Worm (Caenorhabditis elegans) whole organism, L1 larva: ENCODE data around the gene T21C12.4.
A peak's percentile ranks its signal among the peaks of the same experiment; 100 is the strongest.

Experiments
- aha-1 ChIP-seq: fragments of 150-350 bp; optimal IDR thresholded peaks from 2 replicates; lab custom pipeline; 2014; ENCODE audit warnings: missing biosample characterization, missing genetic modification characterization
- aly-2 ChIP-seq: fragments of 150-350 bp; optimal IDR thresholded peaks from 2 replicates; lab custom pipeline; 2014; ENCODE audit warnings: missing biosample characterization, missing genetic modification characterization
- ceh-63 ChIP-seq: fragments of 200-800 bp; sonication (Bioruptor generic); optimal IDR thresholded peaks from 2 replicates; lab custom pipeline; 2018; ENCODE audit warnings: mild to moderate bottlenecking, missing genetic modification characterization, missing compliant biosample characterization
- ceh-88 ChIP-seq: fragments of 200-800 bp; sonication (Bioruptor generic); IDR thresholded peaks from 2 replicates; pipeline ENCODE4 v1.3.6; 2022; ENCODE audit warnings: missing genetic modification characterization, missing compliant biosample characterization
- ceh-90 ChIP-seq: sonication (generic microtip); optimal IDR thresholded peaks from 2 replicates; lab custom pipeline; 2016; ENCODE audit warnings: missing genetic modification characterization, missing compliant biosample characterization
- ces-1 ChIP-seq: fragments of 150-350 bp; optimal IDR thresholded peaks from 2 replicates; lab custom pipeline; 2014; ENCODE audit warnings: missing biosample characterization, missing genetic modification reagents, missing genetic modification characterization
- dpl-1 ChIP-seq, 3 experiments: fragments of 150-350 bp in 2 of 3; sonication (generic microtip) in 1 of 3; optimal IDR thresholded peaks; 2 replicates each; lab custom pipeline; 2014 to 2017; ENCODE audit warnings: missing biosample characterization in 3 of 3, missing genetic modification characterization in 3 of 3, missing genetic modification reagents in 3 of 3
- dsc-1 ChIP-seq: sonication (generic microtip); optimal IDR thresholded peaks from 2 replicates; lab custom pipeline; 2016; ENCODE audit warnings: mild to moderate bottlenecking, missing genetic modification characterization, missing compliant biosample characterization
- efl-1 ChIP-seq, 4 experiments: fragments of 150-350 bp; optimal IDR thresholded peaks in 3 of 4; peaks in 1 of 4; 1 replicate in 1 of 4; 2 replicates in 3 of 4; lab custom pipeline; 2014; ENCODE audit warnings: missing biosample characterization in 2 of 4, missing genetic modification characterization in 2 of 4, missing genetic modification reagents in 2 of 4
- efl-3 ChIP-seq: fragments of 200-800 bp; sonication (Bioruptor generic); optimal IDR thresholded peaks from 2 replicates; lab custom pipeline; 2018; ENCODE audit warnings: mild to moderate bottlenecking, missing genetic modification characterization, missing compliant biosample characterization
- egl-13 ChIP-seq: sonication (generic microtip); optimal IDR thresholded peaks from 2 replicates; lab custom pipeline; 2016; ENCODE audit warnings: missing genotype, missing genetic modification reagents, missing genetic modification characterization, missing compliant biosample characterization
- egl-27 ChIP-seq, 2 experiments: fragments of 150-350 bp in 1 of 2; sonication (generic microtip); optimal IDR thresholded peaks; 3 replicates each; lab custom pipeline; 2017 to 2018; ENCODE audit warnings: missing biosample characterization in 2 of 2, missing genetic modification characterization in 2 of 2, missing genetic modification reagents in 2 of 2
- elt-2 ChIP-seq: sonication (generic microtip); optimal IDR thresholded peaks from 2 replicates; lab custom pipeline; 2016; ENCODE audit warnings: missing genetic modification characterization, mild to moderate bottlenecking, inconsistent platforms, missing compliant biosample characterization, missing genetic modification reagents
- elt-3 ChIP-seq, 6 experiments: fragments of 150-350 bp in 1 of 6; sonication (generic microtip); optimal IDR thresholded peaks; 2 replicates each; lab custom pipeline; 2017 to 2018; ENCODE audit warnings: missing biosample characterization in 6 of 6, missing genetic modification characterization in 6 of 6, inconsistent platforms in 1 of 6
- fkh-10 ChIP-seq: sonication (generic microtip); optimal IDR thresholded peaks from 2 replicates; lab custom pipeline; 2017; ENCODE audit warnings: missing biosample characterization, missing genetic modification reagents, missing genetic modification characterization
- fkh-4 ChIP-seq: sonication (generic microtip); optimal IDR thresholded peaks from 2 replicates; lab custom pipeline; 2016; ENCODE audit warnings: missing compliant biosample characterization, missing genetic modification characterization, borderline replicate concordance
- grh-1 ChIP-seq: fragments of 200-800 bp; sonication (Bioruptor generic); IDR thresholded peaks from 2 replicates; pipeline ENCODE4 v1.3.6; 2022; ENCODE audit warnings: missing genetic modification reagents, missing genetic modification characterization, missing compliant biosample characterization
- hlh-4 ChIP-seq: sonication (generic microtip); optimal IDR thresholded peaks from 2 replicates; lab custom pipeline; 2016; ENCODE audit warnings: mild to moderate bottlenecking, missing genetic modification characterization, missing compliant biosample characterization
- irx-1 ChIP-seq: sonication (generic microtip); optimal IDR thresholded peaks from 2 replicates; lab custom pipeline; 2016; ENCODE audit warnings: missing genetic modification characterization, missing compliant biosample characterization
- lin-13 ChIP-seq: fragments of 150-350 bp; optimal IDR thresholded peaks from 2 replicates; lab custom pipeline; 2014; ENCODE audit warnings: missing biosample characterization, missing genetic modification reagents, missing genetic modification characterization
- lin-14 ChIP-seq: fragments of 200-800 bp; sonication (Bioruptor generic); optimal IDR thresholded peaks from 2 replicates; lab custom pipeline; 2018; ENCODE audit warnings: mild to moderate bottlenecking, missing genetic modification characterization, moderate library complexity, missing compliant biosample characterization
- lin-15B ChIP-seq: fragments of 150-350 bp; sonication (generic microtip); optimal IDR thresholded peaks from 3 replicates; lab custom pipeline; 2014; ENCODE audit warnings: missing biosample characterization, missing genetic modification characterization
- lin-39 ChIP-seq: fragments of 150-350 bp; optimal IDR thresholded peaks from 2 replicates; lab custom pipeline; 2014; ENCODE audit warnings: missing biosample characterization, missing genetic modification reagents, missing genetic modification characterization
- mab-9 ChIP-seq: fragments of 200-800 bp; sonication (Bioruptor generic); IDR thresholded peaks from 2 replicates; pipeline ENCODE4 v1.3.6; 2022; ENCODE audit warnings: missing genetic modification reagents, missing genetic modification characterization, missing compliant biosample characterization
- mdl-1 ChIP-seq, 2 experiments: fragments of 150-350 bp; optimal IDR thresholded peaks; 2 replicates each; lab custom pipeline; 2014 to 2017; ENCODE audit warnings: missing biosample characterization in 2 of 2, missing genetic modification characterization in 2 of 2, inconsistent platforms in 1 of 2
- mep-1 ChIP-seq: fragments of 150-350 bp; optimal IDR thresholded peaks from 2 replicates; lab custom pipeline; 2014; ENCODE audit warnings: missing biosample characterization, missing genetic modification characterization
- nhr-11 ChIP-seq: fragments of 150-350 bp; optimal IDR thresholded peaks from 2 replicates; lab custom pipeline; 2014; ENCODE audit warnings: missing biosample characterization, missing genetic modification characterization
- nhr-12 ChIP-seq: sonication (generic microtip); optimal IDR thresholded peaks from 2 replicates; lab custom pipeline; 2017; ENCODE audit warnings: missing biosample characterization, missing genetic modification characterization
- nhr-237 ChIP-seq: fragments of 150-350 bp; optimal IDR thresholded peaks from 2 replicates; lab custom pipeline; 2014; ENCODE audit warnings: missing biosample characterization, missing genetic modification characterization
- nhr-28 ChIP-seq: fragments of 150-350 bp; optimal IDR thresholded peaks from 2 replicates; lab custom pipeline; 2014; ENCODE audit warnings: missing biosample characterization, missing genetic modification characterization
- nhr-76 ChIP-seq: sonication (generic microtip); optimal IDR thresholded peaks from 2 replicates; lab custom pipeline; 2017; ENCODE audit warnings: missing biosample characterization, missing genetic modification characterization
- nhr-77 ChIP-seq: fragments of 150-350 bp; optimal IDR thresholded peaks from 2 replicates; lab custom pipeline; 2014; ENCODE audit warnings: missing biosample characterization, missing genetic modification characterization
- nhr-90 ChIP-seq: sonication (generic microtip); optimal IDR thresholded peaks from 2 replicates; lab custom pipeline; 2016; ENCODE audit warnings: mild to moderate bottlenecking, missing genetic modification characterization, missing compliant biosample characterization; ENCODE audit not compliant: poor library complexity
- pag-3 ChIP-seq: sonication (generic microtip); optimal IDR thresholded peaks from 2 replicates; lab custom pipeline; 2017; ENCODE audit warnings: missing genetic modification characterization, mild to moderate bottlenecking, missing compliant biosample characterization, antibody characterized with exemption, borderline replicate concordance; ENCODE audit not compliant: insufficient read depth
- pqm-1 ChIP-seq: sonication (generic microtip); optimal IDR thresholded peaks from 3 replicates; lab custom pipeline; 2017; ENCODE audit warnings: missing biosample characterization, missing genetic modification characterization
- rnt-1 ChIP-seq: sonication (generic microtip); optimal IDR thresholded peaks from 2 replicates; lab custom pipeline; 2016; ENCODE audit warnings: mild to moderate bottlenecking, missing genetic modification characterization, moderate library complexity, missing compliant biosample characterization
- snpc-4 ChIP-seq: fragments of 150-350 bp; optimal IDR thresholded peaks from 2 replicates; lab custom pipeline; 2014; ENCODE audit warnings: missing biosample characterization, missing genetic modification characterization
- snu-23 ChIP-seq: sonication (generic microtip); optimal IDR thresholded peaks from 2 replicates; lab custom pipeline; 2016; ENCODE audit warnings: missing genetic modification characterization, missing compliant biosample characterization
- sox-4 ChIP-seq: sonication (generic microtip); optimal IDR thresholded peaks from 2 replicates; lab custom pipeline; 2016; ENCODE audit warnings: missing genetic modification characterization, missing compliant biosample characterization
- tbx-2 ChIP-seq: sonication (generic microtip); optimal IDR thresholded peaks from 2 replicates; lab custom pipeline; 2016; ENCODE audit warnings: missing genetic modification characterization, missing compliant biosample characterization
- tlp-1 ChIP-seq: fragments of 150-350 bp; optimal IDR thresholded peaks from 2 replicates; lab custom pipeline; 2014; ENCODE audit warnings: missing biosample characterization, missing genetic modification characterization
- unc-30 ChIP-seq: sonication (generic microtip); optimal IDR thresholded peaks from 2 replicates; lab custom pipeline; 2017; ENCODE audit warnings: missing biosample characterization, missing genetic modification characterization
- unc-86 ChIP-seq: sonication (generic microtip); optimal IDR thresholded peaks from 2 replicates; lab custom pipeline; 2016; ENCODE audit warnings: missing genetic modification characterization, missing compliant biosample characterization
- vab-15 ChIP-seq: sonication (generic microtip); optimal IDR thresholded peaks from 2 replicates; lab custom pipeline; 2017; ENCODE audit warnings: missing genotype, mild to moderate bottlenecking, missing genetic modification characterization, missing compliant biosample characterization
- zag-1 ChIP-seq: fragments of 150-350 bp; optimal IDR thresholded peaks from 2 replicates; lab custom pipeline; 2014; ENCODE audit warnings: missing biosample characterization, missing genetic modification characterization
- ztf-11 ChIP-seq, 2 experiments: sonication (generic microtip); optimal IDR thresholded peaks; 2 replicates each; lab custom pipeline; 2016 to 2017; ENCODE audit warnings: missing genetic modification characterization in 2 of 2, missing biosample characterization in 1 of 2, missing compliant biosample characterization in 1 of 2

Gene T21C12.4

ce11 chrIII:10505182-10505581 is 52.6 kb downstream of the T21C12.4 start, which contains the start of the genes taf-11.3 and urm-1 (continued):
- TF ChIP-seq lin-14 (GFP tag; lab: Kevin White, UChicago) (no peak), ceh-90 (tag; lab: Kevin White, UChicago) (no peak), fkh-10 (GFP tag; lab: Kevin White, UChicago) (no peak), rnt-1 (tag; lab: Kevin White, UChicago) (peak; percentile 84), efl-1 (optimal IDR thresholded peaks at IDR 0.05; lab: Kevin White, UChicago) (peak; percentile 80 to 86), efl-1 (GFP tag; optimal IDR thresholded peaks at IDR 0.05 in 1 of 2; lab: Kevin White, UChicago) (peak; percentile 82 to 97), mab-9 (no peak), mep-1 (tag; lab: Kevin White, UChicago) (peak; percentile 88), elt-2 (tag; lab: Kevin White, UChicago) (no peak), dsc-1 (tag; lab: Kevin White, UChicago) (peak; percentile 80), hlh-4 (tag; lab: Kevin White, UChicago) (no peak), vab-15 (tag; lab: Kevin White, UChicago) (no peak), pqm-1 (tag; lab: Kevin White, UChicago) (no peak), unc-30 (tag; lab: Kevin White, UChicago) (no peak), tbx-2 (tag; lab: Kevin White, UChicago) (peak; percentile 84), nhr-237 (peak; percentile 32), pag-3 (tag; lab: Kevin White, UChicago) (no peak), egl-27 (tag; optimal IDR thresholded peaks at IDR 0.05; lab: Kevin White, UChicago) (no peak), nhr-11 (no peak), egl-13 (tag; lab: Kevin White, UChicago) (peak; percentile 60), ceh-63 (GFP tag; lab: Kevin White, UChicago) (no peak), lin-15B (tag; lab: Kevin White, UChicago) (peak; percentile 88), snpc-4 (tag; lab: Kevin White, UChicago) (peak; percentile 64), unc-86 (peak; percentile 70), aha-1 (tag; lab: Kevin White, UChicago) (no peak), snu-23 (GFP tag; lab: Kevin White, UChicago) (peak; percentile 93), dpl-1 (GFP tag; optimal IDR thresholded peaks at IDR 0.05; lab: Kevin White, UChicago) (peak; percentile 76 to 83 (median 80)), fkh-4 (tag; lab: Kevin White, UChicago) (no peak), nhr-77 (tag; lab: Kevin White, UChicago) (peak; percentile 27), nhr-12 (tag; lab: Kevin White, UChicago) (no peak), lin-13 (GFP tag; lab: Kevin White, UChicago) (peak; percentile 47), ztf-11 (tag; optimal IDR thresholded peaks at IDR 0.05; lab: Kevin White, UChicago) (peak in 1 of 2 experiments; percentile 67), elt-3 (tag; optimal IDR thresholded peaks at IDR 0.05; lab: Kevin White, UChicago) (peak in 2 of 6 experiments; percentile 47 to 88), grh-1 (GFP tag; lab: Robert Waterston, UW) (no peak), aly-2 (tag; lab: Kevin White, UChicago) (peak; percentile 1), mdl-1 (tag; optimal IDR thresholded peaks at IDR 0.05; lab: Kevin White, UChicago) (peak in 1 of 2 experiments; percentile 17), irx-1 (peak; percentile 47), sox-4 (tag; lab: Kevin White, UChicago) (peak; percentile 64), nhr-76 (tag; lab: Kevin White, UChicago) (no peak), efl-3 (no peak)

ce11 chrIII:10503753-10504152 is 54.1 kb downstream of the T21C12.4 start, which contains the start of gene rab-33:
Gene rab-33, minus strand, starts transcription at chrIII:10503853.
- TF ChIP-seq ceh-63 (GFP tag; lab: Kevin White, UChicago), result no peak
- TF ChIP-seq tlp-1, result no peak
- no peak for TF ChIP-seq nhr-28 (tag; lab: Kevin White, UChicago)
- TF ChIP-seq zag-1 (tag; lab: Kevin White, UChicago), result no peak
- TF ChIP-seq aly-2 (tag; lab: Kevin White, UChicago), result no peak
- no peak for TF ChIP-seq ces-1 (GFP tag; lab: Kevin White, UChicago)
- TF ChIP-seq nhr-11, result no peak
- no peak for TF ChIP-seq elt-2 (tag; lab: Kevin White, UChicago)
- no peak for TF ChIP-seq lin-39 (tag; lab: Kevin White, UChicago)
- TF ChIP-seq sox-4 (tag; lab: Kevin White, UChicago), result no peak
- no peak for TF ChIP-seq nhr-90 (tag; lab: Kevin White, UChicago)
- TF ChIP-seq ceh-88 (GFP tag; lab: Robert Waterston, UW), result no peak
- no peak for TF ChIP-seq snpc-4 (tag; lab: Kevin White, UChicago)
